Fruit fly (Drosophila melanogaster): ENCODE results near the gene CG32365.
A peak's percentile ranks its signal among the peaks of the same experiment; 100 is the strongest.

Gene CG32365

DNA sequence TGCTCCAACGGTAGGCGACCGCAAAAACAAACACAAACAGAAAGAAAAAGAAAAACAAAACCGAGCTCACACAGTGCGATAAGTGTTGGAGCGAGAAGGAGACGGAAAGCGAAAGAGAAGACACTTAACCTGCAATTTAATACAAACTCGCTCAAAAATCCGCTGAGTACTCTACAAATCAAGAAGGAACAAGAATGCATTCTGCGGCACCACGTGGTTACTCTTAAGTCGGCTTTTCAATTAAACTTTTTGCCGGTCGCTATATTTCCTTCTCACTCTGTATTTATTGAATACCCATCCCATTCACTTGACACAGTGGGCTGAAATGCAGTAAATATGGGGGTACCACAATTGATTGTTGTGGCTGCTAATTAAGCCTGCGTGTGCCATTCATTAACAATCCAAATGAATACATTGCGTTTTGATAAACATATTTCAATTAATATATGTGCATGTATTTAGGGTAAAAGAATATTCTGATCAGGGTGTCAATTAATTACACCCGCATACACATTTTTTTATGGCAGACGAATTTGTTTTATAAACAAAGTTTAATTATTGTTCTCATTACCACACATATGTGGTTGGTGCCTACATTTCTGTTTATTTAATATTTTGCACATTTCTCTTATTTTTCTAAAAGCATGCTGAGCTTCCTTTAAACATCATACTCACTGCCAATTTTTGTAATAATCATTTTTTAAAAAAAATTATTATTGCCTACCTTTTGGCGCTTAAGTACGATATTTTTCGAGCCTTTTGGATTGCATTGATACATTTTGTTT is 6.4 kb upstream of the CG32365 start (continued):
- TF ChIP-seq svp (GFP tag) (peak; percentile 94), CG10631 (GFP tag; optimal IDR thresholded peaks at IDR 0.05) (no peak), Hr4 (GFP tag; optimal IDR thresholded peaks at IDR 0.05) (peak; percentile 27), CG31627 (GFP tag; optimal IDR thresholded peaks at IDR 0.05) (peak; percentile 38), ss (GFP tag; optimal IDR thresholded peaks at IDR 0.05) (peak in 1 of 2 experiments; percentile 38), Hr39 (GFP tag; optimal IDR thresholded peaks at IDR 0.05) (peak; percentile 17), vri (GFP tag; optimal IDR thresholded peaks at IDR 0.05) (peak; percentile 37), Eip78C (GFP tag) (peak; percentile 84), Sox14 (GFP tag; optimal IDR thresholded peaks at IDR 0.05) (peak; percentile 40), CG15336 (GFP tag; IDR thresholded peaks at IDR 0.05) (0 out of 2 replicates have a peak, but pooled peaks have one; percentile 19)

DNA sequence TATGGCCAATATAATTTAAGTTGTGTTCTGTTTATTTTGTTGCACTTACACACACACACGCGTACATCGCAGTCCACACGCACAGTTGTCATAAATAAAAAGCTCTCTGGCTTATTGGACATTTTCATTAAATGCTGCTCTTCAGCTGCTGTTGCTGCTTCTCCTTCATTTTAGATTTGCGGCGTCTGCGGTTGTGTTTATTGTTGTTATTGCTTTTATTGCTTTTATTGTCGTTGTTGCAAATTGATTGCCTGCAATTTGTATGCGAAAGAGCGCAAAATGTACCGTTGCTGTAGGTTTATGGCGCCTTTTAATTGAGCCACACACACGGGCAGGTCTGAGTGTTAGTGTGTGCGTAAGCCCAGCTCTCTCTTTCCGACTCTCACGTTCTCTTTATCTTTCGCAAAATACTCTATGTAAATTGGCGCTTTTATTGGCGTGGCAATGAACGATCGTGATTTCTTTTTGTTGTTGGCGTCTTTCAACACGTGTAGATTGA is 5.5 kb upstream of the CG32365 start:
- no peak for TF ChIP-seq Sox102F (GFP tag; optimal IDR thresholded peaks at IDR 0.05)

DNA sequence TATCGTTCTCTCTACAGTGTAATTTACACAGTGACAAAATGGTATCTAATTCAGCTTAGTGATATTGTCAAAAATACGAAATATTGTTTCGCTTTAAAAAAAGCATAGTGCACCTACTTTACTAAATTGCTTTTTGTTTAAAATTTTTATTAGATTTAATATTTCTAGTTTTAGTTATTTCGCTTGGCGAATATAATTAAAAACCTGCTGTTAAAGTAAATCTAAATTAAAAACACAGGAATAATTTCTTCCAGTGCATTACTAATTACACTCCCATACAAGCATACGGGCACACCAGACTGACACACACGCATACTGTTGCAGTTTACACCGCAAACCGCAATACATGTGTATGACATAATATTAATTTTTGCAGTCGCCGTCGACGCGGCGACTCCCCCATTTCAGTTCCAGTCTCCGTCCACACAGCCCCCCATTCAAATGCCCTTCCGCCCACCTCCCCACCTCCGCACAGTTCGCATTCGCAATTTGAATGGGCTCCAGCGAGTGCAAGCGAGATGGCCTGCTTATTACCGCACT is 5.0 kb upstream of the CG32365 start:
- TF ChIP-seq CG4318 (GFP tag; optimal IDR thresholded peaks at IDR 0.05) (peak; percentile 57), Sox102F (GFP tag; optimal IDR thresholded peaks at IDR 0.05) (peak; percentile 24), Hr4 (GFP tag; optimal IDR thresholded peaks at IDR 0.05) (peak; percentile 78), CG15336 (GFP tag; IDR thresholded peaks at IDR 0.05) (peak; percentile 90), fd59A (GFP tag; optimal IDR thresholded peaks at IDR 0.05) (peak; percentile 58), CG16779 (tag; optimal IDR thresholded peaks at IDR 0.05) (no peak), CG11762 (GFP tag; optimal IDR thresholded peaks at IDR 0.05; ENCODE audit: insufficient read depth) (peak; percentile 24), vri (GFP tag; optimal IDR thresholded peaks at IDR 0.05) (peak; percentile 86), CG3032 (tag; optimal IDR thresholded peaks at IDR 0.05) (peak; percentile 80), CG6276 (GFP tag; optimal IDR thresholded peaks at IDR 0.05) (peak; percentile 70), CG34406 (GFP tag; optimal IDR thresholded peaks at IDR 0.05) (peak; percentile 64), Ets21C (GFP tag; optimal IDR thresholded peaks at IDR 0.05) (peak; percentile 47), Gug (GFP tag; IDR thresholded peaks at IDR 0.05) (peak; percentile 84), Hr38 (GFP tag; optimal IDR thresholded peaks at IDR 0.05) (no peak), Ets96B (tag; optimal IDR thresholded peaks at IDR 0.05) (peak; percentile 51), CG31627 (GFP tag; optimal IDR thresholded peaks at IDR 0.05) (peak; percentile 72), acj6 (GFP tag; optimal IDR thresholded peaks at IDR 0.05) (peak; percentile 75), Eip93F (GFP tag; optimal IDR thresholded peaks at IDR 0.05) (no peak), CG8632 (GFP tag; optimal IDR thresholded peaks at IDR 0.05) (peak; percentile 71), CG6163 (GFP tag; IDR thresholded peaks at IDR 0.05) (peak; percentile 76), dsx (GFP tag; optimal IDR thresholded peaks at IDR 0.05; ENCODE audit: poor library complexity, severe bottlenecking) (peak; percentile 18), Lpt (GFP tag; optimal IDR thresholded peaks at IDR 0.05) (peak; percentile 33), CG11902 (GFP tag; optimal IDR thresholded peaks at IDR 0.05) (peak; percentile 47), CG9139 (GFP tag; optimal IDR thresholded peaks at IDR 0.05) (peak; percentile 41), spab (GFP tag; optimal IDR thresholded peaks at IDR 0.05) (peak; percentile 45), fd85E (GFP tag; optimal IDR thresholded peaks at IDR 0.05) (no peak), achi (GFP tag; optimal IDR thresholded peaks at IDR 0.05) (peak; percentile 76), CG10669 (GFP tag; optimal IDR thresholded peaks at IDR 0.05) (peak; percentile 69), cyc (GFP tag; optimal IDR thresholded peaks at IDR 0.05) (peak; percentile 64), Met (GFP tag; optimal IDR thresholded peaks at IDR 0.05) (peak; percentile 76), dac (GFP tag; optimal IDR thresholded peaks at IDR 0.05) (no peak), OdsH (GFP tag; optimal IDR thresholded peaks at IDR 0.05) (peak; percentile 78), eg (GFP tag; IDR thresholded peaks at IDR 0.05) (peak; percentile 88), CG7368 (GFP tag; optimal IDR thresholded peaks at IDR 0.05) (peak; percentile 55), salr (GFP tag; optimal IDR thresholded peaks at IDR 0.05) (peak in 1 of 2 experiments; percentile 68), pdm3 (GFP tag; optimal IDR thresholded peaks at IDR 0.05) (peak; percentile 66), lz (GFP tag; optimal IDR thresholded peaks at IDR 0.05) (peak; percentile 68), CG6854 (GFP tag; optimal IDR thresholded peaks at IDR 0.05) (no peak), CG6792 (GFP tag; optimal IDR thresholded peaks at IDR 0.05) (peak; percentile 52), Sox14 (GFP tag; optimal IDR thresholded peaks at IDR 0.05) (peak; percentile 62)
